Fruit fly (Drosophila melanogaster) Kc167 (cell line): ENCODE data around the gene Ask1.

Experiments used
- Myc ChIP-seq: fragments of >200 bp; optimal IDR thresholded peaks from 2 replicates; lab custom pipeline; 2017; ENCODE audit warnings: missing external identifiers
- Sin3A ChIP-seq: fragments of >200 bp; optimal IDR thresholded peaks from 2 replicates; lab custom pipeline; 2018; ENCODE audit warnings: missing external identifiers
- h ChIP-seq: fragments of >200 bp; optimal IDR thresholded peaks from 3 replicates; lab custom pipeline; 2018; ENCODE audit warnings: missing external identifiers
- ttk ChIP-seq: sonication (Bioruptor generic); optimal IDR thresholded peaks from 2 replicates; lab custom pipeline; 2017; ENCODE audit warnings: missing external identifiers

DNA sequence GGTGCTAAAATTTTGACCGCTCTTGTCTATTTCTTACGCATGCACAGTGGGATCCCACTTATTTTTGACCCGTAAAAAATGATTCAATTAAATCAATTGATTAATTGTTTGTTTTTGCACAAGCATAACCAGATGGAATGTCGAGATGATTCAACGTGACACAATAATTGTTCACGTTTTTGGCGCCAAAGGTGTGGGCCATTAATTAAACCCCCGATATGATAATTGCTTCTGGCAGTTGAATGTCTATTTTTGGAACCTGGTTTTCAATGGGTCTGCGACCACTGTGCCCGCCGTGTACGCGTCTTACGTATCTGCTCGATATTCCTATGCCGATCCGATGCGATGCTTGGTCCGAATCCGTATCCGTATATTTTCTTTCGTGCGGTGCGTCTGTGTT, 12.5 kb downstream of the Ask1 start:
- TF ChIP-seq Sin3A (lab: Kevin White, UChicago) (no peak), h (no peak), ttk (lab: Kevin White, UChicago) (no peak), Myc (lab: Kevin White, UChicago) (no peak)
